Worm (Caenorhabditis elegans) whole organism, dauer: ENCODE data around the gene H17B01.5.
"Not testable (repeated sequence)": the region's sequence is repeated elsewhere in the genome, so short reads cannot be mapped to it uniquely, and the experiment has no call there.

Experiments
- unc-62 ChIP-seq: sonication (generic microtip); optimal IDR thresholded peaks from 2 replicates; lab custom pipeline; 2017; ENCODE audit warnings: missing biosample characterization, missing genetic modification reagents, missing genetic modification characterization

H17B01.5 gene

DNA sequence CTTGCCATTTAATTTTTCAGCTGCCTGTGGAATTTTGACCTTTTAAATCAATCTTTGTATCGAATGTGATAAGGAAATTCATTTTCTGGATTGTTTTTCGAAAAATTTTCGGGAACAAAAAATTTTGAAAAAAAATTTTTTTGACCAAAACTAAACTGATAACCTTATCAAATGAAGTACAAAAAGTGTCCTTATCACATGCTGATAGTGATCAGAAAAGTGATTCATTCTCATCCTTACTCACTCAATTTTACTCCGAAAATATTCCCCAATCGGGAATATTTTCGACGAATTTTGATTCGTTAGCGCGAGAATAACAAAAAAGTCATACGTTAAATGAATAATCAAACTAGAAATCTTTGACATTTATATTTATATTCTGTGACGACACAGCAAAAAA is 1.9 kb upstream of the H17B01.5 start:
- TF ChIP-seq unc-62: no peak

DNA sequence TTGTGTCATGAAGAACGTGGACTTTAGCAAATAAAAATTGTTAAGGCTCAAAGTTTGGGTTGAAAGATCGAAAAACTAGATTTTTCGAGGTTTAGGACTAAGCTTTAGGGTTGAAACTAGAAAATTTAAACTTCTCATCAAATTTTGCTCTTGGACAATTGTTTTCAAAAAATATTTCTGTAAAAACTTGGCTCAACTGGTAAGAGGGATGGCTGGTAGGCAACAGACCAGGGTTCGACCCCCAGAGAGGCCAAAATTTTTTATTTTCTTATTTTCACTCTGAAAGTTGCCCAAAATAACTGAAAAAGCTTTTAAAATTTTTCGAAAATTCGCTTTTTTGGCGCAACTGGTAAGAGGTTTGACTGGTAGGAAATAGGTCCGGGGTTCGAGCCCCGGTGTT is 1.4 kb upstream of the H17B01.5 start:
- no peak for TF ChIP-seq unc-62

DNA sequence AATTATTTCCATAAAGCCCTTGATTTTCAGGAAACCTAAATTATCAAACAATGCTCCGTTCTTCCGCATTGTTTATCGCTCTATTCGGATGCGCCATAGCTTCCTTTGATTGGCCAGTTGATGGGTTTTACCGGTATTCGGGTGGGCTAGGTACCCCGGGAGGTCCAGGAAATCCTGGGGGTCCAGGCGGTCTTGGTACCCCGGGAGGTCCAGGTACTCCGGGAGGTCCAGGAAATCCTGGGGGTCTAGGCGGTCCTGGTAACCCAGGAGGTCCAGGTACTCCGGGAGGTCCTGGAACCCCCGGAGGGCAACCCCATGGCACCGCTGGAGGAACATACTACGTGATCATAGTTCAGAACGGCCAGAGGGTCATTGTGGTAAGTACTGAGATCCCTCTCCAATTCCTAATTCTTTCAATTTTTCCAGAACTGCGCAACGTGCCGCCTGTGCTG is 2.8 kb downstream of the H17B01.5 start, which contains the start of gene H17B01.2:
H17B01.2 (plus strand) TSS at position 51 of the 452 bp plus-strand sequence.
- no peak for TF ChIP-seq unc-62

DNA sequence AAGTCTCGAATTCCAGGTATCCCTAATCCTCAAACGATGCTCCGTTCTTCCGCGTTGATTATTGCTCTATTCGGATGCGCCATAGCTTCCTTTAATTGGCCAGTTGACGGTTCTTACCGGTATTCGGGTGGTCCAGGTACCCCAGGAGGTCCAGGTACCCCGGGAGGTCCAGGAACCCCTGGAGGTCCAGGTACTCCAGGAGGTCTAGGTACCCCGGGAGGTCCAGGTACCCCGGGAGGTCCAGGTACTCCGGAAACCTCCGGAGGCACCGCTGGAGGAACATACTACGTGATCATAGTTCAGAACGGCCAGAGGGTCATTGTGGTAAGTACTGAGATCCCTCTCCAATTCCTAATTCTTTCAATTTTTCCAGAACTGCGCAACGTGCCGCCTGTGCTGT is 5.7 kb downstream of the H17B01.5 start, which contains the start of gene Y51H7C.1:
Y51H7C.1 (plus strand) TSS at position 17 of the 400 bp plus-strand sequence.
- not testable (repeated sequence) for TF ChIP-seq unc-62

DNA sequence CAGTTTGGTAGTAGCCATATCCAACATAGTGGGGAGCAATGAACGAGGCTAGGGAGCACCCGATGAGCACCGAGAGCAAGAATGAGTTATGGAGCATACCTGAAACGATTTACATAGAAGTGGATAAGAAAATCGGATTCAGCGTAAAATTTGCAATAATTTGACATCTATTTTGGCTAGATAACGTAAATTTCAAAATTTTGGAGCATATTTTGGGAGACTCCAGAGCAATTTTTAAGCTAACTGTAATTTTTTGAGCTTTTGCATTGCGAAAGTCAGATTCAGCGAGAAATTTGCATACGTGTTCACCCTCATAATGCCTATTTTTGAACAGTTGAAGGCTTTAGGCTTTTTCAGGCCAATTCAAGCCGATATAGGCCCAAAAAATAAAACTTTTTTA is 6.9 kb downstream of the H17B01.5 start, which contains the start of gene Y51H7C.13:
Y51H7C.13 (minus strand) TSS at position 101 of the 400 bp plus-strand sequence.
- no peak for TF ChIP-seq unc-62

DNA sequence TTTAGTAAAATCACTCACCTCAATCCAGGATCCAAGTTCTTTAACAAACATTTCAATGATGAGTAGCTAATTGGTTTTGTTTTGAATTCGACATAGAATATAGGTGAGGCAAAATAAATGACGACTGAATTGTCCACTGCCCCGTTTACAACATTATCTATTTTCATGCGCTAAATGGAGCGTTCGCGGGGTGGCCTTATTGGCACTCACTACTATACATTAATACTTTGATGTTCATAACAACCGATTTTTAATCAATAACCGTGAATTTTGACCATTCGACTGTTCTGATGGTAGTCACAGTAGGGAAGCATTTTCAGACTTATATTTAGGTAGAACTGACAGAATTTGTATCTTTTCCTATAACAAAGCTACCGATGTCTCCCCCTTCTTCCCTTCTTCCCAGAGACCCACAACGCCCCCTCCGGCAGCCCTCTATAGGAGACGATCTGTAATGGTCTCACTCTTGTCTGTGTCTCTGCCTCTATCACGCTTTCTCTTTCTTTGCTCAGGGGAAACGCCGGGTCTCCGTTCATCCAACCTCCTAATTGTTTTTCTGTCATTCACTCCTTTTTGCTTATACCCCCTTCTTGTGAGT is 26.6 kb downstream of the H17B01.5 start, which contains the start of gene Y51H7C.12:
Y51H7C.12 (minus strand) TSS at position 51 of the 598 bp plus-strand sequence.
- TF ChIP-seq unc-62: not testable (repeated sequence)

DNA sequence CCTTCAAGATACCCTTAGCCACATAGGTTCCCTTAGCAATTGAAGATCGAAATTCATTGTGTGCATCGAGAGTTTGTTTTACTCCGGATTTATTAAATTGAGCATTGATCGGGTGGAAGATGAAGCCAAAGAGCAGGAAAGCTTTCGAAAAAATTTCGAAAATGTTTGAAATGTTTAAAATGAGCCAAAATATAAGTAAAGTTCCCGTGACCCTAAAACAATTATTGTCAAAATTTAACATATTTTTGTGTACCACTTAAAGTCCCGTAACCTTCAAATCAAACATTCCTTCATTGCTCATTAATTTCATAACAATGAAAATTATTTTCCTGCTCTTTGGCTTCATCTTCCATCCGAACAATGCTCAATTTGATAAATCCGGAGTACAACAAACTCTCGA is 28.5 kb downstream of the H17B01.5 start, which contains the start of gene scl-17:
scl-17 (plus strand) TSS at position 301 of the 400 bp plus-strand sequence.
- TF ChIP-seq unc-62: no peak

DNA sequence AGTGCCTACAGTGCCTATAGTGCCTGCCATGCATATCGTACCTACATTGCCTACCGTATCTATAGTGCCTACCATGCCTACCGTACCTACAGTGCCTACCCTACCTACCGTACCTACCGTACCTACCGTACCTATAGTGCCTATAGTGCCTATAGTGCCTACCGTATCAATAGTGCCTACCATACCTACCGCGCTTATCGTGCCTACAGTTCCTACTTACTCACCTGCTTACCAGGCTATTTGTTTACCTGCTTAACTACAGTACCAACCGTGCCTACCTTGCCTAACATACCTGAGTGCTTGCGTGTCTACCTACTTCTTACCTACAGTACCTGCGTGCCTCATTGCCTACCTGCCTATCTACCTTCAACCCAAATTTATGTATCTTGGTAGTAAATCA is 31.9 kb downstream of the H17B01.5 start:
- TF ChIP-seq unc-62: no peak

DNA sequence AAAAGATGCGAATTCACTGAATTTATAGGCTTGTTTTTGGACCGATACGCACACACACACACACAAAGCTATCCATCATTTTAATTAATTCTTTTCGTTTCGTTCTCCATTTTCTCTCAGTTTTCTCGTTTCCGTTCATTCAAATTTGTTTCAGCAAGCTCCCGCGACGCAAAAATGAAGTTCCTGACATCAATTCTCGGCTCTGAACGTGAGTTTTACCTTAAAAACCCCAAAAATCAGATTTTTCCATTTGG is 35.1 kb downstream of the H17B01.5 start, which contains the start of gene Y51H7C.3:
Y51H7C.3 (plus strand) TSS at position 155 of the 254 bp plus-strand sequence.
- no peak for TF ChIP-seq unc-62

DNA sequence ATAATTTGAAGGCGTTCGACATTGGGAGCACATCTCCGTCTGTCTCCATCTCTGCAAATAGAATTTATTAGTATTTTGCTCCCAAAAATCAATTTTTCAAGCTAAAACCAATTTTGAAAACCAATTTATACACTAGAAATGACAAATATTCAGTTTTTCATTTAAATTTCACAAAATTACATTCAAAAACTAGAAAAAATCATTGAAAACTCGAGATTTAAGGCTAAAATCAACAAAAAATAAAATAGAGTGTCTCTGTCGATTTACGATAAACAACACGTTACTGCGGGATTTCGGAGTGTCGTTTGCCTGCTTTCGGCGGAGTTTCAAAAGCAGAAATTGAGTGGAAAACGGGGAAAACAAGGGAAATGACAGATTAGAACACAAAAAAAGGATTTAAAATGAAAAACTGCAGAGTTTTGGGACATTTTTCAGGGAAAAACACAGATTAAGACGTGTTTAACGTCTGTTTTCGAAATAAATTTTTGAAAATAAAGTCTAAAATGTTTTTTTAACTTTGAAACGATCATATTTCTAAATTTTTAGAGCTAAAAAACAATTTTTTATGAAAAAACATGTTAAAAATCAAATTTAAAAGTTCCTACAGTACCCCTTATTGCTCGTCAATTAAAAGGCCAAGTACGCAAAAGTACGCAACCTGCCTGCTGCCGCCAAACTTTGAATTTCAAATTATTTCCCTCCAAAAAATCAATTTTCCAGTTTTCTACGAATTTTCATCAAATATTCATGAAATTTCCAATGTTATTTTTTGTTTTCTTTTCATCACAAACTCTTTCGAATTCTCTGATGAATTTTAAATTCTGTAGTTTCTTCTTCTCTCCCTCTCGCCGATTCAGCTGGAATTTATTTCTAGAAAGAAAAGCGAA is 35.7 kb downstream of the H17B01.5 start, which contains the start of gene nol-6:
nol-6 (minus strand) TSS at position 51 of the 887 bp plus-strand sequence.
- TF ChIP-seq unc-62: no peak

DNA sequence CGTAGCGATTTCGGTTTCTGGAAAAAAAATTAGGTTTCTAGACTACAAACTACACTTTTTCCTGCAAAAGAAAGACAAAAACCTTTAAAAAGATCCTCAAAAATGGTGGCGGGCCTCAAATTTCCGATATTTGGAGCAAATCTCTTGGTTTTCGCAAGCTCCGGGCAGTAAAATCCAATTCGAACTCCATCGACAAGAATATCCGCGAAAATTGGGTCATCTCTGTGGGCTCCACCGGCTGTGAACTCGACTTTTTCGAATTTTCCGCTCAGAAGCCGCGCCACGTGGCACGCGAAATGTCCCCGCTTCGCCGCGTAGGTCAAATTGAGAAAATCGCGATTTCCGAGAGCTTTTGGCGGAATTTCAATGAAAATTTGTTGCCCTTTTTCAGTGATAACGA is 36.7 kb downstream of the H17B01.5 start:
- TF ChIP-seq unc-62: no peak

DNA sequence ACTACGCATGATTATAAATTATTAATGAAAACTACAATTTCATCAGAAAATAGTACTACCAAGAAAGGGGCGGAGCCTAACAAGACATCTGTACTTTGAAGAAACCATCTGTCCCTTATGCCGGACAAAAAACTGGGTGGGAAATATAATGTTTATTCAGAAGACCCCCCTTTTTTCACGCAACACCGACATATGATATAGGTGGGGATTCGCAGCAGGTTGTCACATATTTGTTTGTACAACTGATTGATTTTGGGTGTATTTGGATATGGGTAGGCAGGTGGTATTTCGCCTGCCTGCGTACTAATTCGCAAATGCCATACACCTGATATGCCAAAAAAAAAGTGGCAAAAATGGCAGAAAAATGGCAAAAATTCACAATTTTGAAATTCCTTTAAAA is 49.7 kb downstream of the H17B01.5 start, which contains the start of gene Y51H7C.10:
Y51H7C.10 (minus strand) TSS at position 101 of the 400 bp plus-strand sequence.
- no peak for TF ChIP-seq unc-62
